Worm (Caenorhabditis elegans) whole organism, L4 larva: ENCODE results near the gene F09F9.5.

ENCODE experiments used
- D1046.2 ChIP-seq: fragments of 200-800 bp; sonication (Bioruptor generic); IDR thresholded peaks from 2 replicates; pipeline ENCODE4 v1.3.6; 2022; ENCODE audit warnings: missing genetic modification characterization, missing compliant biosample characterization
- F10B5.3 ChIP-seq: sonication (generic microtip); optimal IDR thresholded peaks from 2 replicates; lab custom pipeline; 2016; ENCODE audit warnings: mild to moderate bottlenecking, missing genetic modification characterization, missing compliant biosample characterization
- F44E2.7 ChIP-seq: fragments of 200-800 bp; sonication (Bioruptor generic); IDR thresholded peaks from 2 replicates; pipeline ENCODE4 v2.1.2; 2022; ENCODE audit warnings: missing genetic modification characterization, missing compliant biosample characterization
- R02D3.7 ChIP-seq: fragments of 150-350 bp; sonication (generic microtip); optimal IDR thresholded peaks from 3 replicates; lab custom pipeline; 2014; ENCODE audit warnings: missing biosample characterization, missing genetic modification characterization
- T26A8.4 ChIP-seq: fragments of 200-800 bp; sonication (Bioruptor generic); IDR thresholded peaks from 2 replicates; pipeline ENCODE4 v1.3.6; 2022; ENCODE audit warnings: missing genetic modification characterization, missing compliant biosample characterization
- Y5F2A.4 ChIP-seq: fragments of 200-800 bp; sonication (Bioruptor generic); optimal IDR thresholded peaks from 2 replicates; lab custom pipeline; 2018; ENCODE audit warnings: mild to moderate bottlenecking, missing genetic modification characterization, missing compliant biosample characterization
- ZK337.2 ChIP-seq: fragments of 200-800 bp; sonication (Bioruptor generic); IDR thresholded peaks from 2 replicates; pipeline ENCODE4 v1.3.6; 2022; ENCODE audit warnings: missing genetic modification reagents, missing genetic modification characterization, missing compliant biosample characterization
- aha-1 ChIP-seq: fragments of 150-350 bp; peaks from one replicate; lab custom pipeline; 2014; ENCODE audit warnings: missing biosample characterization, missing genetic modification characterization
- ama-1 ChIP-seq: fragments of 150-350 bp; optimal IDR thresholded peaks from 2 replicates; lab custom pipeline; 2014; ENCODE audit warnings: inconsistent platforms, mixed read lengths
- arid-1 ChIP-seq: fragments of 200-800 bp; sonication (Bioruptor generic); conservative IDR thresholded peaks from 2 replicates; pipeline ENCODE4 v1.3.6; 2022; ENCODE audit warnings: missing genetic modification reagents, missing genetic modification characterization, missing compliant biosample characterization
- ceh-20 ChIP-seq: fragments of 200-800 bp; sonication (Bioruptor generic); IDR thresholded peaks from 2 replicates; pipeline ENCODE4 v1.3.6; 2022; ENCODE audit warnings: missing genetic modification reagents, missing genetic modification characterization, missing compliant biosample characterization
- ceh-28 ChIP-seq: fragments of 150-350 bp; optimal IDR thresholded peaks from 2 replicates; lab custom pipeline; 2014; ENCODE audit warnings: missing biosample characterization, missing genetic modification reagents, missing genetic modification characterization
- ceh-32 ChIP-seq: sonication (generic microtip); optimal IDR thresholded peaks from 2 replicates; lab custom pipeline; 2016; ENCODE audit warnings: mild to moderate bottlenecking, missing genetic modification characterization, missing compliant biosample characterization; ENCODE audit not compliant: poor library complexity
- ceh-82 ChIP-seq: sonication (generic microtip); optimal IDR thresholded peaks from 2 replicates; lab custom pipeline; 2017; ENCODE audit warnings: missing biosample characterization, missing genetic modification characterization
- dmd-9 ChIP-seq: fragments of 200-800 bp; sonication (Bioruptor generic); IDR thresholded peaks from 2 replicates; pipeline ENCODE4 v1.3.6; 2022; ENCODE audit warnings: missing genetic modification reagents, missing genetic modification characterization, missing compliant biosample characterization
- dpl-1 ChIP-seq: fragments of 150-350 bp; optimal IDR thresholded peaks from 2 replicates; lab custom pipeline; 2014; ENCODE audit warnings: missing biosample characterization, missing genetic modification reagents, missing genetic modification characterization
- duxl-1 ChIP-seq: sonication (generic microtip); optimal IDR thresholded peaks from 2 replicates; lab custom pipeline; 2016; ENCODE audit warnings: mild to moderate bottlenecking, missing genetic modification characterization, moderate library complexity, missing compliant biosample characterization; ENCODE audit not compliant: poor library complexity
- egl-27 ChIP-seq: sonication (generic microtip); optimal IDR thresholded peaks from 3 replicates; lab custom pipeline; 2017; ENCODE audit warnings: missing biosample characterization, missing genetic modification reagents, missing genetic modification characterization
- egl-43 ChIP-seq: fragments of 200-800 bp; sonication (Bioruptor generic); IDR thresholded peaks from 2 replicates; pipeline ENCODE4 v1.3.6; 2022; ENCODE audit warnings: missing genetic modification reagents, missing genetic modification characterization, missing compliant biosample characterization
- hif-1 ChIP-seq, 2 experiments: sonication (generic microtip); optimal IDR thresholded peaks; 2 replicates each; lab custom pipeline; 2016 to 2017; ENCODE audit warnings: missing compliant biosample characterization in 2 of 2, missing genetic modification characterization in 2 of 2, missing genetic modification reagents in 2 of 2, missing genotype in 2 of 2, mild to moderate bottlenecking in 1 of 2
- lim-7 ChIP-seq: fragments of 200-800 bp; sonication (Bioruptor generic); IDR thresholded peaks from 2 replicates; pipeline ENCODE4 v1.3.6; 2022; ENCODE audit warnings: missing genetic modification characterization, missing compliant biosample characterization
- lin-1 ChIP-seq: fragments of 200-800 bp; sonication (Bioruptor generic); IDR thresholded peaks from 2 replicates; pipeline ENCODE4 v1.3.6; 2022; ENCODE audit warnings: missing genetic modification reagents, missing genetic modification characterization, missing compliant biosample characterization
- lin-13 ChIP-seq: fragments of 150-350 bp; optimal IDR thresholded peaks from 2 replicates; lab custom pipeline; 2014; ENCODE audit warnings: missing biosample characterization, missing genetic modification reagents, missing genetic modification characterization
- lin-29 ChIP-seq: fragments of 200-800 bp; sonication (Bioruptor generic); IDR thresholded peaks from 2 replicates; pipeline ENCODE4 v1.3.6; 2022; ENCODE audit warnings: missing genetic modification reagents, missing genetic modification characterization, missing compliant biosample characterization
- lin-39 ChIP-seq: fragments of 150-350 bp; optimal IDR thresholded peaks from 2 replicates; lab custom pipeline; 2014; ENCODE audit warnings: missing biosample characterization, missing genetic modification reagents, missing genetic modification characterization
- lsy-2 ChIP-seq, 2 experiments: fragments of 150-350 bp in 1 of 2; sonication (generic microtip) in 1 of 2; optimal IDR thresholded peaks; 2 replicates each; lab custom pipeline; 2014 to 2017; ENCODE audit warnings: missing biosample characterization in 2 of 2, missing genetic modification characterization in 2 of 2
- madf-9 ChIP-seq: fragments of 200-800 bp; sonication (Bioruptor generic); conservative IDR thresholded peaks from 2 replicates; pipeline ENCODE4 v1.3.6; 2022; ENCODE audit warnings: missing genetic modification reagents, missing genetic modification characterization, missing compliant biosample characterization
- mdl-1 ChIP-seq, 2 experiments: fragments of 150-350 bp in 1 of 2; sonication (generic microtip) in 1 of 2; optimal IDR thresholded peaks; 2 replicates each; lab custom pipeline; 2014 to 2017; ENCODE audit warnings: missing biosample characterization in 2 of 2, missing genetic modification characterization in 2 of 2
- mdt-29 ChIP-seq: fragments of 200-800 bp; sonication (Bioruptor generic); IDR thresholded peaks from 2 replicates; pipeline ENCODE4 v1.3.6; 2022; ENCODE audit warnings: missing genetic modification reagents, missing genetic modification characterization, missing compliant biosample characterization
- mep-1 ChIP-seq: fragments of 150-350 bp; sonication (generic microtip); optimal IDR thresholded peaks from 3 replicates; lab custom pipeline; 2014; ENCODE audit warnings: missing biosample characterization, missing genetic modification characterization
- mxl-3 ChIP-seq: fragments of 200-800 bp; sonication (Bioruptor generic); optimal IDR thresholded peaks from 2 replicates; lab custom pipeline; 2018; ENCODE audit warnings: mild to moderate bottlenecking, missing genetic modification characterization, missing compliant biosample characterization
- nhr-25 ChIP-seq: sonication (generic microtip); optimal IDR thresholded peaks from 2 replicates; lab custom pipeline; 2017; ENCODE audit warnings: missing genetic modification characterization, mild to moderate bottlenecking, missing compliant biosample characterization, antibody characterized with exemption, moderate library complexity, borderline replicate concordance; ENCODE audit not compliant: insufficient read depth
- nhr-28 ChIP-seq: fragments of 150-350 bp; optimal IDR thresholded peaks from 2 replicates; lab custom pipeline; 2014; ENCODE audit warnings: missing biosample characterization, missing genetic modification characterization
- nhr-41 ChIP-seq: fragments of 200-800 bp; sonication (Bioruptor generic); IDR thresholded peaks from 2 replicates; pipeline ENCODE4 v1.3.6; 2022; ENCODE audit warnings: missing genetic modification reagents, missing genetic modification characterization, missing compliant biosample characterization
- nhr-42 ChIP-seq: fragments of 200-800 bp; sonication (Bioruptor generic); IDR thresholded peaks from 2 replicates; pipeline ENCODE4 v1.3.6; 2022; ENCODE audit warnings: missing genetic modification characterization, missing compliant biosample characterization
- nhr-48 ChIP-seq: sonication (generic microtip); optimal IDR thresholded peaks from 2 replicates; lab custom pipeline; 2016; ENCODE audit warnings: mild to moderate bottlenecking, missing genetic modification characterization, missing compliant biosample characterization
- nhr-77 ChIP-seq: fragments of 150-350 bp; optimal IDR thresholded peaks from 2 replicates; lab custom pipeline; 2014; ENCODE audit warnings: missing biosample characterization, missing genetic modification characterization
- pha-4 ChIP-seq, 2 experiments: fragments of 150-350 bp in 1 of 2; fragments of 200-800 bp in 1 of 2; sonication (Bioruptor generic) in 1 of 2; IDR thresholded peaks in 1 of 2; optimal IDR thresholded peaks in 1 of 2; 2 replicates each; pipeline versions ENCODE4 v1.3.6 to Lab custom; 2014 to 2022; ENCODE audit warnings: missing genetic modification characterization in 2 of 2, missing genetic modification reagents in 2 of 2, missing biosample characterization in 1 of 2, missing compliant biosample characterization in 1 of 2
- php-3 ChIP-seq: fragments of 200-800 bp; sonication (Bioruptor generic); IDR thresholded peaks from 2 replicates; pipeline ENCODE4 v1.3.6; 2022; ENCODE audit warnings: missing genetic modification reagents, missing genetic modification characterization, missing compliant biosample characterization
- pqm-1 ChIP-seq: sonication (generic microtip); optimal IDR thresholded peaks from 2 replicates; lab custom pipeline; 2017; ENCODE audit warnings: missing biosample characterization, missing genetic modification characterization
- snpc-4 ChIP-seq: fragments of 150-350 bp; optimal IDR thresholded peaks from 2 replicates; lab custom pipeline; 2014; ENCODE audit warnings: missing biosample characterization, missing genetic modification characterization
- spr-3 ChIP-seq: fragments of 200-800 bp; sonication (Bioruptor generic); optimal IDR thresholded peaks from 2 replicates; lab custom pipeline; 2018; ENCODE audit warnings: mild to moderate bottlenecking, missing genetic modification characterization, missing compliant biosample characterization
- unc-130 ChIP-seq: sonication (generic microtip); optimal IDR thresholded peaks from 2 replicates; lab custom pipeline; 2016; ENCODE audit warnings: missing genetic modification reagents, missing genetic modification characterization, missing compliant biosample characterization
- vab-7 ChIP-seq: fragments of 200-800 bp; sonication (Bioruptor generic); IDR thresholded peaks from 2 replicates; pipeline ENCODE4 v1.3.6; 2022; ENCODE audit warnings: missing genetic modification reagents, missing genetic modification characterization, missing compliant biosample characterization
- zag-1 ChIP-seq: fragments of 150-350 bp; optimal IDR thresholded peaks from 2 replicates; lab custom pipeline; 2014; ENCODE audit warnings: missing biosample characterization, missing genetic modification characterization
- zip-11 ChIP-seq: fragments of 200-800 bp; sonication (Bioruptor generic); IDR thresholded peaks from 2 replicates; pipeline ENCODE4 v1.3.6; 2022; ENCODE audit warnings: missing genetic modification characterization, missing compliant biosample characterization
- zip-2 ChIP-seq: fragments of 150-350 bp; optimal IDR thresholded peaks from 2 replicates; lab custom pipeline; 2014; ENCODE audit warnings: missing biosample characterization, missing genetic modification characterization
- ztf-7 ChIP-seq: fragments of 150-350 bp; optimal IDR thresholded peaks from 2 replicates; lab custom pipeline; 2014; ENCODE audit warnings: missing biosample characterization, missing genetic modification characterization

The F09F9.5 gene

DNA sequence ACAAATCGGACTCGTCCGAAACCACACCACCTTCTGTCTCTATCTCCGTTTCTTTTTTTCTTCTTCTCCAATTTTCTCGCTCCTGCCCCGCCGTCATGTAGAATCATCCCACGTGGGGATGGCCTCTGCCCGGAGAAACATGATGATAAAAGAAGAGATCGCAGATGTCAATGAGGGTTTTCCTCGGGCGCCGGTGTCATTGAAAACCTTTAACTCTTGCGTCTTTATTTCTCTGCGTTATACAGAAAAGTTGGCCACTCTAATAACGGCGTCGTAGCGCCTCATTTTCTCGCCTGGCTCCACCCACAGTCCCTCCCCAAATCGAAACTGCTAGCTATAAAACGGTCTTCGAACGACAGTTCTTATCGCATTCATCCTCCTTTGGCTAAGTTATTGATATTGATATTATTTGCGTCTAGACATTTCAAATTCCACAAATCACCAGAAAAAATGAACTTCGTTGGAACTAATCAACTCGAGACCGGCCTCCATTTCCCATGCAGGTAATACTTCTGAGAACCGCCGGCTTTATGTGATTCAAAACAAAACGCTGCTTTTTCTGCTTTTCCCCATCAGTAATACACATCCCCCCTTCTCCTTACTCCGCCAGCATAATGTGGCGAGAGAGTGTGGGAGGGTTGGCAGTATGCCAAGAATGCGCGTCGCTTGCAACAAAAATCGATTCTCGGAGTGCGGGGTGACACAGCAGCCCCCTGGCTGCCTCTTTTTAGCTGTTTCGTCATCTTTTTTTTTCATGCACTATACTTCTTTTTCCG, 27.5 kb downstream of the F09F9.5 start (continued):
- TF ChIP-seq dpl-1 (GFP tag; lab: Kevin White, UChicago) (peak; percentile 23), lin-39 (tag; lab: Kevin White, UChicago) (no peak), lin-29 (no peak), zag-1 (tag; lab: Kevin White, UChicago) (no peak), R02D3.7 (tag; lab: Kevin White, UChicago) (no peak), nhr-48 (tag; lab: Kevin White, UChicago) (peak; percentile 65), hif-1 (tag; optimal IDR thresholded peaks at IDR 0.05; lab: Kevin White, UChicago) (peak; percentile 35 to 83), madf-9 (GFP tag; lab: Robert Waterston, UW) (0 out of 2 replicates have a peak, but pooled peaks have one; percentile 7), ceh-28 (tag; lab: Kevin White, UChicago) (peak; percentile 15), egl-27 (tag; lab: Kevin White, UChicago) (no peak), F44E2.7 (GFP tag; lab: Robert Waterston, UW) (no peak), ama-1 (peak; percentile 80), php-3 (GFP tag; lab: Robert Waterston, UW) (peak; percentile 9; the same call in 1 of the 2 replicates), D1046.2 (no peak), pqm-1 (tag; lab: Kevin White, UChicago) (no peak), Y5F2A.4 (GFP tag; lab: Kevin White, UChicago) (peak; percentile 40), mep-1 (peak; percentile 82), ceh-82 (no peak), mdt-29 (GFP tag; lab: Robert Waterston, UW) (peak; percentile 18; the same call in 1 of the 2 replicates), zip-11 (GFP tag; lab: Robert Waterston, UW) (no peak), nhr-42 (GFP tag; lab: Robert Waterston, UW) (0 out of 2 replicates have a peak, but pooled peaks have one; percentile 47), arid-1 (peak; percentile 33; the same call in 1 of the 2 replicates), ZK337.2 (peak; percentile 42), spr-3 (GFP tag; lab: Kevin White, UChicago) (no peak), unc-130 (no peak), lin-1 (GFP tag; lab: Robert Waterston, UW) (peak; percentile 58; the same call in 1 of the 2 replicates), ceh-20 (peak; percentile 15; the same call in 1 of the 2 replicates), T26A8.4 (GFP tag; lab: Robert Waterston, UW) (peak; percentile 35), nhr-25 (tag; lab: Kevin White, UChicago) (peak; percentile 95), nhr-41 (GFP tag; lab: Robert Waterston, UW) (0 out of 2 replicates have a peak, but pooled peaks have one; percentile 17), egl-43 (GFP tag; lab: Robert Waterston, UW) (peak; percentile 75), nhr-77 (tag; lab: Kevin White, UChicago) (peak; percentile 49), vab-7 (GFP tag; lab: Robert Waterston, UW) (no peak), mxl-3 (GFP tag; lab: Kevin White, UChicago) (peak; percentile 93), aha-1 (tag; lab: Kevin White, UChicago) (peak; percentile 100), zip-2 (tag; lab: Kevin White, UChicago) (no peak), lsy-2 (tag; optimal IDR thresholded peaks at IDR 0.05; lab: Kevin White, UChicago) (peak; percentile 11 to 48), lin-13 (GFP tag; lab: Kevin White, UChicago) (peak; percentile 39), F10B5.3 (no peak), dmd-9 (GFP tag; lab: Robert Waterston, UW) (peak; percentile 82; the same call in 1 of the 2 replicates), snpc-4 (tag; lab: Kevin White, UChicago) (no peak), duxl-1 (tag; lab: Kevin White, UChicago) (peak; percentile 45), ceh-32 (tag; lab: Kevin White, UChicago) (no peak), mdl-1 (tag; optimal IDR thresholded peaks at IDR 0.05; lab: Kevin White, UChicago) (peak; percentile 97 to 98), lim-7 (GFP tag; lab: Robert Waterston, UW) (no peak), nhr-28 (tag; lab: Kevin White, UChicago) (peak; percentile 97), ztf-7 (no peak), pha-4 (GFP tag; IDR thresholded peaks at IDR 0.05; lab: Robert Waterston, UW) (peak; percentile 38; the same call in 1 of the 2 replicates), pha-4 (tag; optimal IDR thresholded peaks at IDR 0.05; lab: Kevin White, UChicago) (peak; percentile 55)
